Fruit fly (Drosophila melanogaster) whole organism, wandering third instar larva: Measurements from ENCODE around the gene Frq1.

ENCODE experiments used
- CG32264 ChIP-seq: fragments of 200-800 bp; sonication (Bioruptor generic); optimal IDR thresholded peaks from 2 replicates; lab custom pipeline; 2016; ENCODE audit warnings: missing biosample characterization, missing genetic modification characterization
- CG9705 ChIP-seq: fragments of 200-800 bp; sonication (Bioruptor generic); optimal IDR thresholded peaks from 2 replicates; lab custom pipeline; 2018; ENCODE audit warnings: missing biosample characterization, mild to moderate bottlenecking, missing genetic modification characterization
- CrebA ChIP-seq: fragments of 200-800 bp; sonication (Bioruptor generic); optimal IDR thresholded peaks from 2 replicates; lab custom pipeline; 2016; ENCODE audit warnings: missing biosample characterization, mild to moderate bottlenecking, missing genetic modification characterization, borderline replicate concordance
- Dfd ChIP-seq: fragments of >200 bp; optimal IDR thresholded peaks from 2 replicates; lab custom pipeline; 2017; ENCODE audit warnings: missing biosample characterization, missing genetic modification characterization
- GATAd ChIP-seq: sonication (Bioruptor generic); optimal IDR thresholded peaks from 2 replicates; lab custom pipeline; 2016; ENCODE audit warnings: missing biosample characterization, missing genetic modification characterization
- Hnf4 ChIP-seq: fragments of 200-800 bp; sonication (Bioruptor generic); optimal IDR thresholded peaks from 2 replicates; lab custom pipeline; 2016; ENCODE audit warnings: missing biosample characterization, mild to moderate bottlenecking, missing genetic modification characterization
- Hr78 ChIP-seq: fragments of >200 bp; optimal IDR thresholded peaks from 2 replicates; lab custom pipeline; 2017; ENCODE audit warnings: missing biosample characterization, missing genetic modification characterization
- Hr83 ChIP-seq: fragments of 200-300 bp; sonication (Bioruptor generic); optimal IDR thresholded peaks from 2 replicates; lab custom pipeline; 2016; ENCODE audit warnings: missing biosample characterization, mild to moderate bottlenecking, missing genetic modification characterization, moderate library complexity; ENCODE audit not compliant: poor library complexity, severe bottlenecking
- Jra ChIP-seq: sonication (Bioruptor generic); optimal IDR thresholded peaks from 2 replicates; lab custom pipeline; 2016; ENCODE audit warnings: missing biosample characterization, missing genetic modification characterization
- Mio ChIP-seq: sonication (Bioruptor generic); optimal IDR thresholded peaks from 2 replicates; lab custom pipeline; 2016; ENCODE audit warnings: missing biosample characterization, missing genetic modification characterization
- Myc ChIP-seq: fragments of >200 bp; optimal IDR thresholded peaks from 2 replicates; lab custom pipeline; 2017
- N ChIP-seq: fragments of >200 bp; optimal IDR thresholded peaks from 2 replicates; lab custom pipeline; 2018; ENCODE audit warnings: missing biosample characterization, missing external identifiers, missing genetic modification characterization
- Rel ChIP-seq, 2 experiments: fragments of 200-800 bp; sonication (Bioruptor generic) in 1 of 2; optimal IDR thresholded peaks; 2 replicates in 1 of 2; 3 replicates in 1 of 2; lab custom pipeline; 2016 to 2019; ENCODE audit warnings: mild to moderate bottlenecking in 2 of 2, missing biosample characterization in 2 of 2, missing genetic modification characterization in 2 of 2, moderate library complexity in 1 of 2
- Vsx2 ChIP-seq: fragments of 200-300, 225-300 bp; sonication (Bioruptor generic); optimal IDR thresholded peaks from 2 replicates; lab custom pipeline; 2018; ENCODE audit warnings: missing biosample characterization, missing genetic modification characterization; ENCODE audit not compliant: partially characterized antibody
- brk ChIP-seq: fragments of 200-800 bp; sonication (Bioruptor generic); optimal IDR thresholded peaks from 2 replicates; lab custom pipeline; 2016; ENCODE audit warnings: missing biosample characterization, mild to moderate bottlenecking, missing genetic modification characterization
- dmrt93B ChIP-seq: fragments of 200-800 bp; sonication (Bioruptor generic); optimal IDR thresholded peaks from 2 replicates; lab custom pipeline; 2018; ENCODE audit warnings: missing biosample characterization, mild to moderate bottlenecking, missing genetic modification characterization
- ey ChIP-seq: fragments of 200-800 bp; sonication (Bioruptor generic); optimal IDR thresholded peaks from 2 replicates; lab custom pipeline; 2016; ENCODE audit warnings: missing biosample characterization, missing genetic modification characterization
- foxo ChIP-seq, 2 experiments: fragments of 200-800 bp; sonication (Bioruptor generic); optimal IDR thresholded peaks; 2 replicates in 1 of 2; 3 replicates in 1 of 2; lab custom pipeline; 2016 to 2017; ENCODE audit warnings: missing biosample characterization in 2 of 2, missing genetic modification characterization in 2 of 2
- fru ChIP-seq: fragments of 200-800 bp; sonication (Bioruptor generic); optimal IDR thresholded peaks from 3 replicates; lab custom pipeline; 2016; ENCODE audit warnings: missing biosample characterization, mild to moderate bottlenecking, missing genetic modification characterization
- h ChIP-seq: fragments of 200-800 bp; sonication (Bioruptor generic); optimal IDR thresholded peaks from 3 replicates; lab custom pipeline; 2016; ENCODE audit warnings: missing biosample characterization, mild to moderate bottlenecking, missing genetic modification characterization
- jim ChIP-seq: fragments of 175-275, 200-325 bp; sonication (Bioruptor generic); optimal IDR thresholded peaks from 2 replicates; lab custom pipeline; 2016; ENCODE audit warnings: missing biosample characterization, mild to moderate bottlenecking, missing genetic modification characterization
- lola ChIP-seq: fragments of >200 bp; optimal IDR thresholded peaks from 2 replicates; lab custom pipeline; 2017; ENCODE audit warnings: missing biosample characterization, missing genetic modification characterization
- pan ChIP-seq: fragments of >200 bp; optimal IDR thresholded peaks from 2 replicates; lab custom pipeline; 2017
- psq ChIP-seq: fragments of 200-800 bp; sonication (Bioruptor generic); optimal IDR thresholded peaks from 3 replicates; lab custom pipeline; 2017; ENCODE audit warnings: missing biosample characterization, mild to moderate bottlenecking, missing genetic modification characterization, moderate library complexity
- sage ChIP-seq: fragments of 200-800 bp; sonication (Bioruptor generic); optimal IDR thresholded peaks from 2 replicates; lab custom pipeline; 2016; ENCODE audit warnings: missing biosample characterization, mild to moderate bottlenecking, missing genetic modification characterization
- sv ChIP-seq: fragments of 200-800 bp; sonication (Bioruptor generic); optimal IDR thresholded peaks from 3 replicates; lab custom pipeline; 2016; ENCODE audit warnings: missing biosample characterization, missing genetic modification characterization
- usp ChIP-seq: fragments of >200 bp; optimal IDR thresholded peaks from 2 replicates; lab custom pipeline; 2017; ENCODE audit warnings: missing biosample characterization, missing genetic modification characterization
- woc ChIP-seq: sonication (Bioruptor generic); optimal IDR thresholded peaks from 2 replicates; lab custom pipeline; 2016; ENCODE audit warnings: missing biosample characterization, mild to moderate bottlenecking, missing genetic modification characterization

Frq1 gene

DNA sequence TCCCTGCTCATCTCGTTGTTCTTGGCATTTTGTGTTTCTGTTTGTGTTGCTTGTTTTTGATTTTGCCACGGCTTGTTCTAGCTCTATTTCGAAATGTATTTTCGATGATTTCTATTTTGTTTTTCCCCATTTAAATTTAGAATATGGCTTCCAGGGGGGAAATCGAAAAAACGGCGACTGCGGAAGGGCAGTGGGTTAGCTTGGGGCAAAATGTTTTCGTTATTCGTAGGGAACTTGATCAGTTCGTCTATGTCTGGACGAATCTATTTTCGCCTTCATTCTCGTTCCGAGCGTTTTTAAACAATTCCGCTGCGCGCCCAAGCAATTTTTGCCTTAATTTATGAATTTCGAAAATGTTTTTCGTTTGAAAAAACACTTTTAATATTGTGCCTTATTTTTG, 36.6 kb upstream of the Frq1 start:
- TF ChIP-seq Dfd (GFP tag; lab: Kevin White, UChicago) = no peak
- no peak for TF ChIP-seq brk (GFP tag; lab: Kevin White, UChicago)
- no peak for TF ChIP-seq GATAd
- no peak for TF ChIP-seq CG32264 (GFP tag; lab: Kevin White, UChicago)
- no peak for TF ChIP-seq fru (GFP tag; lab: Kevin White, UChicago)
- no peak for TF ChIP-seq foxo (GFP tag; optimal IDR thresholded peaks at IDR 0.05; lab: Kevin White, UChicago)
- no peak for TF ChIP-seq CrebA
- TF ChIP-seq jim (GFP tag; lab: Kevin White, UChicago) = no peak
- TF ChIP-seq ey (GFP tag; lab: Kevin White, UChicago) = no peak
- TF ChIP-seq psq (GFP tag; lab: Kevin White, UChicago) = no peak
- no peak for TF ChIP-seq lola
- no peak for TF ChIP-seq woc (GFP tag; lab: Kevin White, UChicago)
- no peak for TF ChIP-seq Hr78 (GFP tag; lab: Kevin White, UChicago)
- TF ChIP-seq Hr83 (GFP tag; lab: Kevin White, UChicago) = no peak
- no peak for TF ChIP-seq usp (GFP tag; lab: Kevin White, UChicago)
- TF ChIP-seq sv (GFP tag; lab: Kevin White, UChicago) = no peak
- TF ChIP-seq Myc = no peak
- TF ChIP-seq N (GFP tag; lab: Kevin White, UChicago) = no peak
- TF ChIP-seq Hnf4 (GFP tag; lab: Kevin White, UChicago) = no peak

DNA sequence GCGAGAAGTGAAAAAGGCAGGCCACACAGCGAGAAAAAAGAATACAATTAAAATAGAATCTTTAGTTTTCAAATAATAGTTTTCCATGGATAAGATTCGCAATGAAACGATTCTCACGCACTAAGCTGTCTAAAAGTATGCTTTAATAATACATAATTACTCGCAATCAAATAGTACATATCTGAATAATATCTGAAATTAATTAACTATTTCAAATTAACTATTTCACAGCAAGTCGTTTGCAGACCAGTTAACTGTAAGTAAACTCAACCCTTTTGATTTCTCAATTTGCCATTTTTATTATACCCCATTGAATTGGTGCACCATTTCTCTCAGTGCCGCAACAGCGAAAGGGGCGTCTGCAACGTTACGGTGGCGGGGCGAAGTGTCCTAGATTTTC, 29.6 kb upstream of the Frq1 start:
- TF ChIP-seq Rel (GFP tag; optimal IDR thresholded peaks at IDR 0.05; lab: Kevin White, UChicago) = no peak
- no peak for TF ChIP-seq Rel (tag; optimal IDR thresholded peaks at IDR 0.05; lab: Kevin White, UChicago)
- TF ChIP-seq N (GFP tag; lab: Kevin White, UChicago) = no peak
- TF ChIP-seq Vsx2 (GFP tag; lab: Kevin White, UChicago) = no peak
- no peak for TF ChIP-seq foxo (GFP tag; optimal IDR thresholded peaks at IDR 0.05; lab: Kevin White, UChicago)
- TF ChIP-seq dmrt93B (GFP tag; lab: Kevin White, UChicago) = no peak
- no peak for TF ChIP-seq Mio (GFP tag; lab: Kevin White, UChicago)
- TF ChIP-seq pan (lab: Kevin White, UChicago) = no peak
- TF ChIP-seq Jra = no peak
- no peak for TF ChIP-seq Hr83 (GFP tag; lab: Kevin White, UChicago)
- TF ChIP-seq CG32264 (GFP tag; lab: Kevin White, UChicago) = no peak
- TF ChIP-seq CG9705 (GFP tag; lab: Kevin White, UChicago) = no peak
- no peak for TF ChIP-seq brk (GFP tag; lab: Kevin White, UChicago)
- TF ChIP-seq Hr78 (GFP tag; lab: Kevin White, UChicago) = no peak
- no peak for TF ChIP-seq sage (GFP tag; lab: Kevin White, UChicago)
- TF ChIP-seq, all 38 proteins: peak for 0

DNA sequence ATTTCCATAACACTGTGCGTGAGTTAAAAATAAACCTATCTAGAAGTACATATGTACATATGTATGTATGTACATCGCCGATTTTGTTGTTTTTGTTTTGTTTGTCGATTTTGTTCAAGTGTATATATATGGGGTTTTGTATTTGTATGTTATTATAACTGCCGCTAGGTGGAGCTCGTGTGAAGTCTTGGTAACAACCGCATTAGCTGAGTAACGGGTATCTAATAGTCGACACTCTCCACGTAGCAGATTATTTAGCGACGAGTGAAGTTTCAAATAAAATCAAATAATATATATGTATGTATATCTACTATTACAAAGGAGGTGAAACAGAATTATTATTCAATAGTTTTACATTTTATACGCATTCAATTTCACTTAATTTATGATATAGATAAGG, 25.9 kb upstream of the Frq1 start:
- TF ChIP-seq CG9705 (GFP tag; lab: Kevin White, UChicago) = no peak
- TF ChIP-seq Jra = no peak
- no peak for TF ChIP-seq woc (GFP tag; lab: Kevin White, UChicago)
- no peak for TF ChIP-seq jim (GFP tag; lab: Kevin White, UChicago)
- no peak for TF ChIP-seq psq (GFP tag; lab: Kevin White, UChicago)
- TF ChIP-seq Dfd (GFP tag; lab: Kevin White, UChicago) = no peak
- TF ChIP-seq, all 38 proteins: peak for 0

dm6 chrX:18130168-18130567, 25.0 kb upstream of the Frq1 start, which contains the start of gene CG43133:
TSS of gene CG43133 (minus strand) at chrX:18130178.
- TF ChIP-seq brk (GFP tag; lab: Kevin White, UChicago) = no peak

- TF ChIP-seq foxo (GFP tag; optimal IDR thresholded peaks at IDR 0.05; lab: Kevin White, UChicago) (peak in 1 of 2 experiments; percentile 26), fru (GFP tag; lab: Kevin White, UChicago) (no peak), sage (GFP tag; lab: Kevin White, UChicago) (no peak), h (GFP tag; lab: Kevin White, UChicago) (peak; percentile 0)
Measured at dm6 chrX:18136059-18136458, 19.1 kb upstream of the Frq1 start.
